Fruit fly (Drosophila melanogaster) whole organism, embryonic: Measurements from ENCODE around the gene CG15514.

Experiments used
- BtbVII ChIP-seq: fragments of 200-800 bp; sonication (Bioruptor generic); optimal IDR thresholded peaks from 3 replicates; lab custom pipeline; 2017; ENCODE audit warnings: missing biosample characterization, mild to moderate bottlenecking, missing genetic modification characterization
- Bteb2 ChIP-seq: fragments of 200-800 bp; sonication (Bioruptor generic); optimal IDR thresholded peaks from 2 replicates; lab custom pipeline; 2016; ENCODE audit warnings: missing biosample characterization, missing genetic modification characterization
- CG10274 ChIP-seq: fragments of 200-800 bp; sonication (Bioruptor generic); optimal IDR thresholded peaks from 3 replicates; lab custom pipeline; 2017; ENCODE audit warnings: missing biosample characterization, mild to moderate bottlenecking, missing genetic modification characterization
- CG10431 ChIP-seq: fragments of 200-800 bp; sonication (Bioruptor generic); optimal IDR thresholded peaks from 3 replicates; lab custom pipeline; 2018; ENCODE audit warnings: missing biosample characterization, mild to moderate bottlenecking, missing genetic modification characterization
- CG10462 ChIP-seq: fragments of 200-800 bp; sonication (Bioruptor generic); optimal IDR thresholded peaks from 2 replicates; lab custom pipeline; 2016; ENCODE audit warnings: missing biosample characterization, missing genetic modification characterization
- CG12071 ChIP-seq: fragments of 200-800 bp; sonication (Bioruptor generic); optimal IDR thresholded peaks from 3 replicates; lab custom pipeline; 2018; ENCODE audit warnings: missing biosample characterization, mild to moderate bottlenecking, missing genetic modification characterization
- CG14667 ChIP-seq: fragments of 200-800 bp; sonication (Bioruptor generic); IDR thresholded peaks from 2 replicates; pipeline ENCODE4 v1.3.6; 2022; ENCODE audit warnings: missing biosample characterization, missing genetic modification characterization
- CG15269 ChIP-seq: fragments of 200-800 bp; sonication (Bioruptor generic); optimal IDR thresholded peaks from 2 replicates; lab custom pipeline; 2018; ENCODE audit warnings: missing biosample characterization, mild to moderate bottlenecking, missing genetic modification characterization, moderate library complexity
- CG1602 ChIP-seq: fragments of 200-800 bp; sonication (Bioruptor generic); optimal IDR thresholded peaks from 3 replicates; lab custom pipeline; 2016; ENCODE audit warnings: missing biosample characterization, missing genetic modification characterization
- CG2712 ChIP-seq: fragments of 200-800 bp; optimal IDR thresholded peaks from 3 replicates; lab custom pipeline; 2019; ENCODE audit warnings: missing biosample characterization, mild to moderate bottlenecking, missing genetic modification characterization, moderate library complexity
- CG3163 ChIP-seq: fragments of 200-800 bp; sonication (Bioruptor generic); optimal IDR thresholded peaks from 3 replicates; lab custom pipeline; 2016; ENCODE audit warnings: missing biosample characterization, missing genetic modification characterization
- CG43689 ChIP-seq: fragments of 200-800 bp; sonication (Bioruptor generic); IDR thresholded peaks from 2 replicates; pipeline ENCODE4 v1.3.6; 2022; ENCODE audit warnings: missing biosample characterization, missing genetic modification characterization
- CG5180 ChIP-seq: fragments of 200-800 bp; sonication (Bioruptor generic); optimal IDR thresholded peaks from 3 replicates; lab custom pipeline; 2017; ENCODE audit warnings: missing biosample characterization, missing genetic modification characterization, mild to moderate bottlenecking, moderate library complexity, missing genetic modification reagents
- CG6175 ChIP-seq: fragments of 200-800 bp; sonication (Bioruptor generic); IDR thresholded peaks from 3 replicates; pipeline ENCODE4 v1.3.6; 2022; ENCODE audit warnings: missing biosample characterization, missing genetic modification characterization
- CG6689 ChIP-seq: fragments of 200-800 bp; sonication (Bioruptor generic); IDR thresholded peaks from 2 replicates; pipeline ENCODE4 v1.3.6; 2022; ENCODE audit warnings: missing biosample characterization, missing genetic modification characterization
- CG6854 ChIP-seq: fragments of 200-800 bp; sonication (Bioruptor generic); optimal IDR thresholded peaks from 3 replicates; lab custom pipeline; 2017; ENCODE audit warnings: missing biosample characterization, mild to moderate bottlenecking, missing genetic modification characterization
- CG7271 ChIP-seq: fragments of 200-800 bp; sonication (Bioruptor generic); optimal IDR thresholded peaks from 2 replicates; lab custom pipeline; 2018; ENCODE audit warnings: missing biosample characterization, mild to moderate bottlenecking, missing genetic modification characterization, moderate library complexity
- CG8388 ChIP-seq: fragments of 200-800 bp; sonication (Bioruptor generic); optimal IDR thresholded peaks from 2 replicates; lab custom pipeline; 2019; ENCODE audit warnings: missing biosample characterization, mild to moderate bottlenecking, missing genetic modification characterization, moderate library complexity
- Dfd ChIP-seq, 2 experiments: fragments of >200 bp; optimal IDR thresholded peaks; 2 replicates each; lab custom pipeline; 2017; ENCODE audit warnings: missing biosample characterization in 2 of 2, missing genetic modification characterization in 2 of 2
- Doc3 ChIP-seq: fragments of 200-800 bp; sonication (Bioruptor generic); IDR thresholded peaks from 3 replicates; pipeline ENCODE4 v1.3.6; 2022; ENCODE audit warnings: missing biosample characterization, missing genetic modification characterization; ENCODE audit not compliant: partially characterized antibody
- E2f1 ChIP-seq: fragments of 200-800 bp; sonication (Bioruptor generic); IDR thresholded peaks from 2 replicates; pipeline ENCODE4 v1.3.6; 2022; ENCODE audit warnings: missing biosample characterization, missing genetic modification characterization
- Fer2 ChIP-seq: fragments of 200-800 bp; sonication (Bioruptor generic); optimal IDR thresholded peaks from 2 replicates; lab custom pipeline; 2018; ENCODE audit warnings: missing biosample characterization, mild to moderate bottlenecking, missing genetic modification characterization, moderate library complexity
- HLHmδ ChIP-seq: fragments of 200-800 bp; sonication (Bioruptor generic); optimal IDR thresholded peaks from 2 replicates; lab custom pipeline; 2018; ENCODE audit warnings: missing biosample characterization, mild to moderate bottlenecking, missing genetic modification characterization, moderate library complexity
- Hmr ChIP-seq: fragments of 200-800 bp; sonication (Bioruptor generic); optimal IDR thresholded peaks from 3 replicates; lab custom pipeline; 2017; ENCODE audit warnings: mild to moderate bottlenecking, missing biosample characterization, missing genetic modification reagents, missing genetic modification characterization
- Kr ChIP-seq: fragments of 200-800 bp; sonication (Bioruptor generic); optimal IDR thresholded peaks from 2 replicates; lab custom pipeline; 2017; ENCODE audit warnings: missing biosample characterization, mild to moderate bottlenecking, missing genetic modification characterization
- Mrtf ChIP-seq: fragments of 200-800 bp; sonication (Bioruptor generic); IDR thresholded peaks from 3 replicates; pipeline ENCODE4 v1.3.6; 2022; ENCODE audit warnings: missing biosample characterization, missing genetic modification characterization
- Neu2 ChIP-seq: fragments of 200-800 bp; sonication (Bioruptor generic); optimal IDR thresholded peaks from 3 replicates; lab custom pipeline; 2016; ENCODE audit warnings: missing biosample characterization, missing genetic modification characterization, borderline replicate concordance
- Oaz ChIP-seq: fragments of 200-800 bp; sonication (Bioruptor generic); IDR thresholded peaks from 2 replicates; pipeline ENCODE4 v1.3.6; 2022; ENCODE audit warnings: missing biosample characterization, missing genetic modification characterization
- Pdp1 ChIP-seq, 2 experiments: fragments of 200-800 bp; sonication (Bioruptor generic); optimal IDR thresholded peaks; 3 replicates each; lab custom pipeline; 2016; ENCODE audit warnings: missing biosample characterization in 2 of 2, missing genetic modification characterization in 2 of 2, mild to moderate bottlenecking in 1 of 2, moderate library complexity in 1 of 2
- Sox100B ChIP-seq: fragments of 200-800 bp; sonication (Bioruptor generic); optimal IDR thresholded peaks from 3 replicates; lab custom pipeline; 2018; ENCODE audit warnings: missing biosample characterization, mild to moderate bottlenecking, missing genetic modification characterization
- Sox102F ChIP-seq: fragments of 200-800 bp; sonication (Bioruptor generic); optimal IDR thresholded peaks from 2 replicates; lab custom pipeline; 2018; ENCODE audit warnings: missing biosample characterization, mild to moderate bottlenecking, missing genetic modification characterization, moderate library complexity
- ato ChIP-seq: fragments of 200-800 bp; sonication (Bioruptor generic); IDR thresholded peaks from 2 replicates; pipeline ENCODE4 v1.3.6; 2022; ENCODE audit warnings: missing biosample characterization, missing genetic modification characterization; ENCODE audit not compliant: partially characterized antibody
- da ChIP-seq: fragments of 200-800 bp; sonication (Bioruptor generic); optimal IDR thresholded peaks from 2 replicates; lab custom pipeline; 2016; ENCODE audit warnings: missing biosample characterization, missing genetic modification characterization
- hbn ChIP-seq: fragments of 200-800 bp; sonication (Bioruptor generic); IDR thresholded peaks from 2 replicates; pipeline ENCODE4 v1.3.6; 2022; ENCODE audit warnings: missing biosample characterization, missing genetic modification characterization; ENCODE audit not compliant: partially characterized antibody
- insv ChIP-seq, 2 experiments: fragments of 200-800 bp; sonication (Bioruptor generic); optimal IDR thresholded peaks; 3 replicates each; lab custom pipeline; 2016 to 2018; ENCODE audit warnings: missing biosample characterization in 2 of 2, missing genetic modification characterization in 2 of 2
- jing ChIP-seq: fragments of 200-800 bp; sonication (Bioruptor generic); optimal IDR thresholded peaks from 2 replicates; lab custom pipeline; 2018; ENCODE audit warnings: missing biosample characterization, mild to moderate bottlenecking, missing genetic modification characterization
- klu ChIP-seq: fragments of 200-800 bp; sonication (Bioruptor generic); IDR thresholded peaks from 2 replicates; pipeline ENCODE4 v1.3.6; 2022; ENCODE audit warnings: missing biosample characterization, missing genetic modification characterization
- pros ChIP-seq: fragments of 200-800 bp; sonication (Bioruptor generic); optimal IDR thresholded peaks from 3 replicates; lab custom pipeline; 2019; ENCODE audit warnings: missing biosample characterization, mild to moderate bottlenecking, missing genetic modification characterization, moderate library complexity
- sisA ChIP-seq: fragments of 200-800 bp; sonication (Bioruptor generic); IDR thresholded peaks from 2 replicates; pipeline ENCODE4 v1.3.6; 2022; ENCODE audit warnings: missing biosample characterization, missing genetic modification characterization
- slbo ChIP-seq: fragments of 200-800 bp; sonication (Bioruptor generic); IDR thresholded peaks from 2 replicates; pipeline ENCODE4 v1.3.6; 2022; ENCODE audit warnings: missing biosample characterization, missing genetic modification characterization
- so ChIP-seq: fragments of 200-800 bp; sonication (Bioruptor generic); IDR thresholded peaks from 3 replicates; pipeline ENCODE4 v1.3.6; 2022; ENCODE audit warnings: missing biosample characterization, missing genetic modification characterization
- stc ChIP-seq: fragments of 200-800 bp; sonication (Bioruptor generic); IDR thresholded peaks from 2 replicates; pipeline ENCODE4 v1.3.6; 2022; ENCODE audit warnings: missing biosample characterization, missing genetic modification characterization
- sug ChIP-seq: fragments of 200-800 bp; optimal IDR thresholded peaks from 2 replicates; lab custom pipeline; 2019; ENCODE audit warnings: missing biosample characterization, mild to moderate bottlenecking, missing genetic modification characterization, moderate library complexity

CG15514 gene

dm6 chr3R:29861432-29862249 lies at the start of gene CG15514, which contains the start of gene RpS8 (continued):
- TF ChIP-seq CG1602 (GFP tag; lab: Kevin White, UChicago) (peak; percentile 18), Kr (GFP tag; lab: Kevin White, UChicago) (peak; percentile 61), pros (GFP tag; lab: Kevin White, UChicago) (no peak), CG10431 (GFP tag; lab: Kevin White, UChicago) (peak; percentile 81), Doc3 (GFP tag; lab: Robert Waterston, UW) (no peak), Pdp1 (GFP tag; optimal IDR thresholded peaks at IDR 0.05; lab: Kevin White, UChicago) (peak in 1 of 2 experiments; percentile 41), CG6689 (GFP tag; lab: Robert Waterston, UW) (peak; percentile 76), Sox102F (GFP tag; lab: Kevin White, UChicago) (peak; percentile 46), CG2712 (tag; lab: Kevin White, UChicago) (peak; percentile 44), insv (GFP tag; optimal IDR thresholded peaks at IDR 0.05; lab: Kevin White, UChicago) (peak in 1 of 2 experiments; percentile 55), CG6854 (GFP tag; lab: Kevin White, UChicago) (no peak), Mrtf (GFP tag; lab: Robert Waterston, UW) (no peak), stc (GFP tag; lab: Robert Waterston, UW) (no peak), ato (GFP tag; lab: Robert Waterston, UW) (no peak), CG43689 (GFP tag; lab: Robert Waterston, UW) (no peak), CG8388 (GFP tag; lab: Kevin White, UChicago) (peak; percentile 50), jing (GFP tag; lab: Kevin White, UChicago) (no peak), CG12071 (GFP tag; lab: Kevin White, UChicago) (peak; percentile 42), CG14667 (GFP tag; lab: Robert Waterston, UW) (no peak), da (peak; percentile 41), CG3163 (no peak), Bteb2 (GFP tag; lab: Kevin White, UChicago) (no peak), Dfd (GFP tag; optimal IDR thresholded peaks at IDR 0.05; lab: Kevin White, UChicago) (no peak), Sox100B (GFP tag; lab: Kevin White, UChicago) (no peak), BtbVII (GFP tag; lab: Kevin White, UChicago) (peak; percentile 45), Hmr (peak; percentile 80), Fer2 (peak; percentile 67), sisA (GFP tag; lab: Robert Waterston, UW) (peak; percentile 7; the same call in 1 of the 2 replicates), klu (GFP tag; lab: Robert Waterston, UW) (no peak), CG6175 (GFP tag; lab: Robert Waterston, UW) (no peak), slbo (GFP tag; lab: Robert Waterston, UW) (peak; percentile 59), CG7271 (tag; lab: Kevin White, UChicago) (peak; percentile 2), Neu2 (GFP tag; lab: Kevin White, UChicago) (no peak), CG10274 (GFP tag; lab: Kevin White, UChicago) (peak; percentile 23), sug (peak; percentile 85), E2f1 (GFP tag; lab: Robert Waterston, UW) (no peak; the same call in 1 of the 2 replicates), CG5180 (peak; percentile 56), hbn (GFP tag; lab: Robert Waterston, UW) (no peak), so (peak; percentile 74), CG15269 (tag; lab: Kevin White, UChicago) (peak; percentile 60), Oaz (0 out of 2 replicates have a peak, but pooled peaks have one; percentile 47), CG10462 (GFP tag; lab: Kevin White, UChicago) (peak; percentile 24), HLHmδ (GFP tag; lab: Kevin White, UChicago) (peak; percentile 69)
- TF ChIP-seq, all 482 proteins: peak for 255
